Worm (Caenorhabditis elegans) whole organism, L3 larva: ENCODE results near the gene nspd-5.

Source experiments
- nhr-237 ChIP-seq: fragments of 150-350 bp; optimal IDR thresholded peaks from 2 replicates; lab custom pipeline; 2014; ENCODE audit warnings: missing biosample characterization, missing genetic modification characterization
- pqm-1 ChIP-seq: fragments of 150-350 bp; optimal IDR thresholded peaks from 2 replicates; lab custom pipeline; 2017; ENCODE audit warnings: missing biosample characterization, missing genetic modification characterization, inconsistent platforms

ce11 chrII:4874335-4874861 is 14.2 kb upstream of the nspd-5 start, which contains the start of gene F11G11.15:
- TF ChIP-seq pqm-1 (tag; lab: Kevin White, UChicago) (no peak), nhr-237 (tag; lab: Kevin White, UChicago) (no peak)
